Worm (Caenorhabditis elegans): Measurements from ENCODE around the gene acp-7.

ce11 chrIV:6457472-6457871 is 26.0 kb upstream of the acp-7 start, which contains the start of gene lgc-10:
- no peak for TF ChIP-seq snpc-4 (tag; optimal IDR thresholded peaks at IDR 0.05)
- TF ChIP-seq lin-29 (GFP tag; IDR thresholded peaks at IDR 0.05): no peak
- TF ChIP-seq unc-39 (tag; optimal IDR thresholded peaks at IDR 0.05): no peak
- no peak for TF ChIP-seq fos-1 (tag; optimal IDR thresholded peaks at IDR 0.05)
- TF ChIP-seq ceh-44 (GFP tag; IDR thresholded peaks at IDR 0.05): no peak
- no peak for TF ChIP-seq mdl-1 (tag; optimal IDR thresholded peaks at IDR 0.05)
- no peak for TF ChIP-seq ceh-62 (tag; optimal IDR thresholded peaks at IDR 0.05)
- no peak for TF ChIP-seq madf-5 (GFP tag; IDR thresholded peaks at IDR 0.05)
- TF ChIP-seq mxl-2 (GFP tag; conservative IDR thresholded peaks at IDR 0.05): no peak
- TF ChIP-seq lin-13 (GFP tag; optimal IDR thresholded peaks at IDR 0.05): no peak
- TF ChIP-seq hlh-30 (tag; optimal IDR thresholded peaks at IDR 0.05; ENCODE audit: insufficient read depth): no peak
- no peak for TF ChIP-seq unc-62 (GFP tag; optimal IDR thresholded peaks at IDR 0.05 in 1 of 2)
- no peak for TF ChIP-seq unc-62 (tag; optimal IDR thresholded peaks at IDR 0.05)
- TF ChIP-seq pha-4 (GFP tag; IDR thresholded peaks at IDR 0.05): no peak
- TF ChIP-seq pha-4 (tag; optimal IDR thresholded peaks at IDR 0.05): no peak
- TF ChIP-seq egl-27 (tag; optimal IDR thresholded peaks at IDR 0.05): no peak
